Worm (Caenorhabditis elegans): ENCODE results near the gene srw-66.

DNA sequence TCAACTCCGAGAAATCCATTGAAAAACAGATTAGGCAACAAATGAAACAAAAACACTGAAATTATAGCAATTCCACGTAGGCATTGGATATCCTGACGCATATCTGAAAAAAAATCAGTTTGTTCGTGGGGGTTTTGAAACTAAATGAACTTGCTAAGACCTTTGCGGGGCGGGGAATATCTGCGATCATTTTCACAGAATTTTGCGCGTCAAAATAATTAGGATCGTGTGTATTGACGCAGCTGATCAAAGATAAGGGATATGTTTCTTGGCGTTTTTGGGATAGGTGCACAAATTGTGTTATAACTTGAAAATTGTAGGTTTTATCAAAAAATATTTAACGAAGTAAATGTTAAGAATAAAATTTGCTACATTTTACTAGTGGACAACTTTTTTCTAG, 4.9 kb downstream of the srw-66 start, which contains the start of gene oac-30:
- TF ChIP-seq elt-3 (tag; optimal IDR thresholded peaks at IDR 0.05): no peak
- TF ChIP-seq ztf-11 (tag; optimal IDR thresholded peaks at IDR 0.05): no peak
- no peak for TF ChIP-seq lin-13 (tag; optimal IDR thresholded peaks at IDR 0.05)

Data from whole organism, mixed stage, embryonic.